Fruit fly (Drosophila melanogaster) whole organism, embryonic: ENCODE data around the gene Cda5.

Source experiments
- CG11504 ChIP-seq: fragments of 200-800 bp; sonication (Bioruptor generic); optimal IDR thresholded peaks from 3 replicates; lab custom pipeline; 2019; ENCODE audit warnings: missing biosample characterization, mild to moderate bottlenecking, missing genetic modification characterization, moderate library complexity
- CG13624 ChIP-seq: fragments of 200-800 bp; sonication (Bioruptor generic); optimal IDR thresholded peaks from 2 replicates; lab custom pipeline; 2016; ENCODE audit warnings: missing biosample characterization, missing genetic modification characterization
- CG18262 ChIP-seq: fragments of 200-800 bp; optimal IDR thresholded peaks from 3 replicates; lab custom pipeline; 2019; ENCODE audit warnings: missing biosample characterization, mild to moderate bottlenecking, missing genetic modification characterization, moderate library complexity
- CG18619 ChIP-seq: fragments of 200-800 bp; sonication (Bioruptor generic); optimal IDR thresholded peaks from 3 replicates; lab custom pipeline; 2017; ENCODE audit warnings: missing biosample characterization, mild to moderate bottlenecking, missing genetic modification characterization
- CG2116 ChIP-seq: fragments of 200-800 bp; sonication (Bioruptor generic); optimal IDR thresholded peaks from 3 replicates; lab custom pipeline; 2018; ENCODE audit warnings: missing biosample characterization, mild to moderate bottlenecking, missing genetic modification characterization
- CG2129 ChIP-seq: fragments of 200-800 bp; sonication (Bioruptor generic); IDR thresholded peaks from 2 replicates; pipeline ENCODE4 v1.3.6; 2022; ENCODE audit warnings: missing biosample characterization, missing genetic modification characterization; ENCODE audit not compliant: partially characterized antibody
- CG30020 ChIP-seq: fragments of 200-800 bp; optimal IDR thresholded peaks from 2 replicates; lab custom pipeline; 2019; ENCODE audit warnings: missing biosample characterization, mild to moderate bottlenecking, missing genetic modification characterization, moderate library complexity
- CG33213 ChIP-seq: fragments of 200-800 bp; sonication (Bioruptor generic); optimal IDR thresholded peaks from 3 replicates; lab custom pipeline; 2016; ENCODE audit warnings: missing biosample characterization, missing genetic modification characterization
- CG34224 ChIP-seq: fragments of 200-800 bp; sonication (Bioruptor generic); IDR thresholded peaks from 3 replicates; pipeline ENCODE4 v1.3.6; 2022; ENCODE audit warnings: missing biosample characterization, missing genetic modification characterization; ENCODE audit not compliant: partially characterized antibody
- CG4617 ChIP-seq: fragments of 200-800 bp; sonication (Bioruptor generic); optimal IDR thresholded peaks from 3 replicates; lab custom pipeline; 2016; ENCODE audit warnings: missing biosample characterization, missing genetic modification characterization, borderline replicate concordance
- CG4854 ChIP-seq: fragments of 200-800 bp; sonication (Bioruptor generic); optimal IDR thresholded peaks from 2 replicates; lab custom pipeline; 2016; ENCODE audit warnings: missing biosample characterization, missing genetic modification characterization, inconsistent platforms
- CG6689 ChIP-seq: fragments of 200-800 bp; sonication (Bioruptor generic); IDR thresholded peaks from 2 replicates; pipeline ENCODE4 v1.3.6; 2022; ENCODE audit warnings: missing biosample characterization, missing genetic modification characterization
- CG7556 ChIP-seq: fragments of 200-800 bp; sonication (Bioruptor generic); optimal IDR thresholded peaks from 2 replicates; lab custom pipeline; 2017; ENCODE audit warnings: missing biosample characterization, mild to moderate bottlenecking, missing genetic modification characterization
- CG9797 ChIP-seq: fragments of 200-800 bp; sonication (Bioruptor generic); optimal IDR thresholded peaks from 3 replicates; lab custom pipeline; 2018; ENCODE audit warnings: missing biosample characterization, mild to moderate bottlenecking, missing genetic modification characterization
- Dll ChIP-seq: fragments of 200-800 bp; sonication (Bioruptor generic); IDR thresholded peaks from 4 replicates; pipeline ENCODE4 v1.3.6; 2022; ENCODE audit warnings: missing biosample characterization, missing genetic modification characterization; ENCODE audit not compliant: partially characterized antibody
- Doc3 ChIP-seq: fragments of 200-800 bp; sonication (Bioruptor generic); IDR thresholded peaks from 3 replicates; pipeline ENCODE4 v1.3.6; 2022; ENCODE audit warnings: missing biosample characterization, missing genetic modification characterization; ENCODE audit not compliant: partially characterized antibody
- Dref ChIP-seq: fragments of 200-800 bp; sonication (Bioruptor generic); IDR thresholded peaks from 2 replicates; pipeline ENCODE4 v1.3.6; 2022; ENCODE audit warnings: missing biosample characterization, missing genetic modification characterization
- Ets65A ChIP-seq: fragments of 200-800 bp; sonication (Bioruptor generic); peaks from one replicate; lab custom pipeline; 2016; ENCODE audit warnings: missing biosample characterization, missing genetic modification characterization
- HLH4C ChIP-seq: fragments of 200-800 bp; sonication (Bioruptor generic); IDR thresholded peaks from 3 replicates; pipeline ENCODE4 v1.3.6; 2022; ENCODE audit warnings: missing biosample characterization, missing genetic modification characterization; ENCODE audit not compliant: partially characterized antibody
- HmgZ ChIP-seq: fragments of 200-800 bp; sonication (Bioruptor generic); optimal IDR thresholded peaks from 2 replicates; lab custom pipeline; 2018; ENCODE audit warnings: missing biosample characterization, mild to moderate bottlenecking, missing genetic modification characterization
- Hr78 ChIP-seq, 2 experiments: fragments of 200-800 bp in 1 of 2; fragments of >200 bp in 1 of 2; sonication (Bioruptor generic) in 1 of 2; optimal IDR thresholded peaks; 2 replicates each; lab custom pipeline; 2017 to 2019; ENCODE audit warnings: missing biosample characterization in 2 of 2, missing genetic modification characterization in 2 of 2, mild to moderate bottlenecking in 1 of 2, moderate library complexity in 1 of 2
- MESR4 ChIP-seq: fragments of 200-800 bp; sonication (Bioruptor generic); optimal IDR thresholded peaks from 2 replicates; lab custom pipeline; 2018; ENCODE audit warnings: missing biosample characterization, mild to moderate bottlenecking, missing genetic modification characterization, moderate library complexity
- Max ChIP-seq: fragments of 200-800 bp; sonication (Bioruptor generic); optimal IDR thresholded peaks from 2 replicates; lab custom pipeline; 2016; ENCODE audit warnings: missing biosample characterization, mild to moderate bottlenecking, missing genetic modification characterization
- Med ChIP-seq: fragments of 200-800 bp; sonication (Bioruptor generic); peaks from one replicate; lab custom pipeline; 2016; ENCODE audit warnings: missing biosample characterization, missing genetic modification characterization, mild to moderate bottlenecking, inconsistent platforms, moderate library complexity
- Myb ChIP-seq: fragments of 200-800 bp; sonication (Bioruptor generic); optimal IDR thresholded peaks from 2 replicates; lab custom pipeline; 2016; ENCODE audit warnings: missing biosample characterization, missing genetic modification characterization
- Opbp ChIP-seq: fragments of 200-800 bp; sonication (Bioruptor generic); IDR thresholded peaks from 3 replicates; pipeline ENCODE4 v1.3.6; 2022; ENCODE audit warnings: missing biosample characterization, missing genetic modification characterization; ENCODE audit not compliant: partially characterized antibody
- Scr ChIP-seq: fragments of 200-800 bp; sonication (Bioruptor generic); IDR thresholded peaks from 2 replicates; pipeline ENCODE4 v1.3.6; 2022; ENCODE audit warnings: missing biosample characterization, missing genetic modification characterization; ENCODE audit not compliant: partially characterized antibody
- amos ChIP-seq: fragments of 200-800 bp; sonication (Bioruptor generic); IDR thresholded peaks from 2 replicates; pipeline ENCODE4 v1.3.6; 2022; ENCODE audit warnings: missing biosample characterization, missing genetic modification characterization; ENCODE audit not compliant: partially characterized antibody
- bbx ChIP-seq: fragments of 200-800 bp; sonication (Bioruptor generic); IDR thresholded peaks from 2 replicates; pipeline ENCODE4 v1.3.6; 2022; ENCODE audit warnings: missing biosample characterization, missing genetic modification characterization; ENCODE audit not compliant: partially characterized antibody
- cg ChIP-seq: fragments of 200-800 bp; sonication (Bioruptor generic); optimal IDR thresholded peaks from 3 replicates; lab custom pipeline; 2019; ENCODE audit warnings: missing biosample characterization, mild to moderate bottlenecking, missing genetic modification characterization, moderate library complexity
- chinmo ChIP-seq: fragments of 200-800 bp; sonication (Bioruptor generic); IDR thresholded peaks from 4 replicates; pipeline ENCODE4 v1.3.6; 2022; ENCODE audit warnings: missing biosample characterization, missing genetic modification characterization; ENCODE audit not compliant: partially characterized antibody
- cwo ChIP-seq: fragments of 200-800 bp; sonication (Bioruptor generic); optimal IDR thresholded peaks from 3 replicates; lab custom pipeline; 2017; ENCODE audit warnings: missing biosample characterization, missing genetic modification characterization, mild to moderate bottlenecking, moderate library complexity, missing genetic modification reagents
- dm ChIP-seq: fragments of 200-800 bp; sonication (Bioruptor generic); optimal IDR thresholded peaks from 3 replicates; lab custom pipeline; 2016; ENCODE audit warnings: missing biosample characterization, missing genetic modification characterization
- ems ChIP-seq: fragments of 200-800 bp; sonication (Bioruptor generic); optimal IDR thresholded peaks from 3 replicates; lab custom pipeline; 2016; ENCODE audit warnings: missing biosample characterization, missing genetic modification characterization
- gfzf ChIP-seq: fragments of 200-800 bp; sonication (Bioruptor generic); optimal IDR thresholded peaks from 2 replicates; lab custom pipeline; 2016; ENCODE audit warnings: missing biosample characterization, mild to moderate bottlenecking, missing genetic modification characterization, moderate library complexity
- hb ChIP-seq: fragments of 200-800 bp; sonication (Bioruptor generic); IDR thresholded peaks from 3 replicates; pipeline ENCODE4 v1.3.6; 2022; ENCODE audit warnings: missing biosample characterization, missing genetic modification characterization; ENCODE audit not compliant: partially characterized antibody
- hbn ChIP-seq: fragments of 200-800 bp; sonication (Bioruptor generic); IDR thresholded peaks from 2 replicates; pipeline ENCODE4 v1.3.6; 2022; ENCODE audit warnings: missing biosample characterization, missing genetic modification characterization; ENCODE audit not compliant: partially characterized antibody
- mld ChIP-seq: fragments of 200-800 bp; sonication (Bioruptor generic); IDR thresholded peaks from 3 replicates; pipeline ENCODE4 v1.3.6; 2022; ENCODE audit warnings: missing biosample characterization, missing genetic modification characterization; ENCODE audit not compliant: partially characterized antibody
- nerfin-2 ChIP-seq: fragments of 200-800 bp; sonication (Bioruptor generic); IDR thresholded peaks from 2 replicates; pipeline ENCODE4 v1.3.6; 2022; ENCODE audit warnings: missing biosample characterization, missing genetic modification characterization; ENCODE audit not compliant: partially characterized antibody
- rib ChIP-seq: fragments of 200-800 bp; sonication (Bioruptor generic); IDR thresholded peaks from 2 replicates; pipeline ENCODE4 v1.3.6; 2022; ENCODE audit warnings: missing biosample characterization, missing genetic modification characterization
- schlank ChIP-seq: fragments of 200-800 bp; sonication (Bioruptor generic); optimal IDR thresholded peaks from 2 replicates; lab custom pipeline; 2018; ENCODE audit warnings: missing biosample characterization, mild to moderate bottlenecking, missing genetic modification characterization
- sob ChIP-seq: fragments of 200-800 bp; sonication (Bioruptor generic); IDR thresholded peaks from 2 replicates; pipeline ENCODE4 v1.3.6; 2022; ENCODE audit warnings: missing biosample characterization, missing genetic modification characterization
- trem ChIP-seq: fragments of 200-800 bp; optimal IDR thresholded peaks from 3 replicates; lab custom pipeline; 2019; ENCODE audit warnings: missing biosample characterization, mild to moderate bottlenecking, missing genetic modification characterization, moderate library complexity
- unc-4 ChIP-seq: fragments of 200-800 bp; sonication (Bioruptor generic); IDR thresholded peaks from 2 replicates; pipeline ENCODE4 v1.3.6; 2022; ENCODE audit warnings: missing biosample characterization, missing genetic modification characterization; ENCODE audit not compliant: partially characterized antibody
- vfl ChIP-seq: fragments of 200-800 bp; sonication (Bioruptor generic); optimal IDR thresholded peaks from 2 replicates; lab custom pipeline; 2016; ENCODE audit warnings: missing biosample characterization, missing genetic modification characterization
- zfh1 ChIP-seq: fragments of 200-800 bp; sonication (Bioruptor generic); IDR thresholded peaks from 3 replicates; pipeline ENCODE4 v1.3.6; 2022; ENCODE audit warnings: missing biosample characterization, missing genetic modification characterization
- zfh2 ChIP-seq: fragments of 200-800 bp; sonication (Bioruptor generic); optimal IDR thresholded peaks from 2 replicates; lab custom pipeline; 2016; ENCODE audit warnings: missing biosample characterization, missing genetic modification characterization

Cda5 gene

DNA sequence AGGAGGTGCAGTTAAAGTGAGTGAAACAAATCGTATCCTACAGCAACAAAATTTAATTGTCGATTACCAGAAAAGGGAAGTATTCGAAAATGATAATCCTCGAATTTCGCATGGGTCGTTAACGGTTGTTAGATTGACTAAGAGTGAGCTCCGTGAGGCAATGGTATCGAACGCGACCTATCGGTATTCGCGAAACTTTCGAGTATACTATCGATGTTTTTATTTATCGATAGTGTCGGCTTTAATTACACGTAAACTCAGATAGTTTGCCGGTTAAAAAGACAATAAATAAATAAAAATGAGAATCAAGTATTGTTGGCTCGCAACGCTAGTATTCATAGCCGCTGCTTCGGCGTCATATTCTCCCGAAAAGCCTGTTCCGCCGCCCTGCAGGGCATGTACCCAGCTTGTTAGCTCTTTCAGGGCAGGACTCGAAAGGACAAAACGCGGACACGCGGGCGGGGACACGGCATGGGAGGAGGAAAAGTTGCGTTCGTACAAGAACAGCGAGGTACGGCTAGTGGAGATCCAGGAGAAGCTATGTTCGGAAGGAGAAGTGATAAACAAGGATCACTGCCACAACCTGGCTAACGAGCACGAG, 37.1 kb upstream of the Cda5 start, which contains the start of gene Creld (continued):
- TF ChIP-seq CG4854 (GFP tag; lab: Kevin White, UChicago) (peak; percentile 29), HmgZ (tag; lab: Kevin White, UChicago) (peak; percentile 74), MESR4 (GFP tag; lab: Kevin White, UChicago) (peak; percentile 42), bbx (GFP tag; lab: Robert Waterston, UW) (peak; percentile 100), Myb (GFP tag; lab: Kevin White, UChicago) (peak; percentile 90), CG7556 (no peak), zfh1 (GFP tag; lab: Robert Waterston, UW) (0 out of 3 replicates have a peak, but pooled peaks have one; percentile 22), CG9797 (peak; percentile 37), hb (peak; percentile 99), Doc3 (peak; percentile 100), cwo (GFP tag; lab: Kevin White, UChicago) (no peak), CG4617 (peak; percentile 54), rib (GFP tag; lab: Robert Waterston, UW) (peak; percentile 35; the same call in 1 of the 2 replicates), ems (peak; percentile 0), amos (GFP tag; lab: Robert Waterston, UW) (peak; percentile 100), CG11504 (tag; lab: Kevin White, UChicago) (no peak), Max (GFP tag; lab: Kevin White, UChicago) (peak; percentile 8), CG6689 (GFP tag; lab: Robert Waterston, UW) (no peak), CG18262 (peak; percentile 44), gfzf (GFP tag; lab: Kevin White, UChicago) (peak; percentile 41), sob (peak; percentile 51; the same call in 1 of the 2 replicates), cg (no peak), chinmo (GFP tag; lab: Robert Waterston, UW) (peak; percentile 100; the same call in 3 of the 4 replicates), nerfin-2 (peak; percentile 99), vfl (GFP tag; lab: Kevin White, UChicago) (peak; percentile 23), Opbp (GFP tag; lab: Robert Waterston, UW) (peak; percentile 100), CG33213 (peak; percentile 54), Ets65A (GFP tag; lab: Kevin White, UChicago) (peak; percentile 63), unc-4 (GFP tag; lab: Robert Waterston, UW) (peak; percentile 99), CG2129 (GFP tag; lab: Robert Waterston, UW) (peak; percentile 100), CG34224 (GFP tag; lab: Robert Waterston, UW) (peak; percentile 100), dm (GFP tag; lab: Kevin White, UChicago) (peak; percentile 20), zfh2 (GFP tag; lab: Kevin White, UChicago) (peak; percentile 18), Dll (peak; percentile 100), CG30020 (tag; lab: Kevin White, UChicago) (peak; percentile 22), HLH4C (GFP tag; lab: Robert Waterston, UW) (peak; percentile 100), schlank (tag; lab: Kevin White, UChicago) (no peak), Med (peak; percentile 86), hbn (GFP tag; lab: Robert Waterston, UW) (peak; percentile 100), Hr78 (GFP tag; optimal IDR thresholded peaks at IDR 0.05; lab: Kevin White, UChicago) (peak in 1 of 2 experiments; percentile 98), CG18619 (GFP tag; lab: Kevin White, UChicago) (no peak), CG2116 (GFP tag; lab: Kevin White, UChicago) (peak; percentile 82), Scr (peak; percentile 99), CG13624 (peak; percentile 52), trem (tag; lab: Kevin White, UChicago) (peak; percentile 58), Dref (GFP tag; lab: Robert Waterston, UW) (peak; percentile 98), mld (GFP tag; lab: Robert Waterston, UW) (peak; percentile 100)
